Worm (Caenorhabditis elegans) whole organism, dauer: Measurements from ENCODE around the gene tomm-20.

Source experiments
- unc-62 ChIP-seq: sonication (generic microtip); optimal IDR thresholded peaks from 2 replicates; lab custom pipeline; 2017; ENCODE audit warnings: missing biosample characterization, missing genetic modification reagents, missing genetic modification characterization

tomm-20 gene

ce11 chrV:12303453-12304077, 39.7 kb downstream of the tomm-20 start:
- no peak for TF ChIP-seq unc-62 (GFP tag; lab: Kevin White, UChicago)

DNA sequence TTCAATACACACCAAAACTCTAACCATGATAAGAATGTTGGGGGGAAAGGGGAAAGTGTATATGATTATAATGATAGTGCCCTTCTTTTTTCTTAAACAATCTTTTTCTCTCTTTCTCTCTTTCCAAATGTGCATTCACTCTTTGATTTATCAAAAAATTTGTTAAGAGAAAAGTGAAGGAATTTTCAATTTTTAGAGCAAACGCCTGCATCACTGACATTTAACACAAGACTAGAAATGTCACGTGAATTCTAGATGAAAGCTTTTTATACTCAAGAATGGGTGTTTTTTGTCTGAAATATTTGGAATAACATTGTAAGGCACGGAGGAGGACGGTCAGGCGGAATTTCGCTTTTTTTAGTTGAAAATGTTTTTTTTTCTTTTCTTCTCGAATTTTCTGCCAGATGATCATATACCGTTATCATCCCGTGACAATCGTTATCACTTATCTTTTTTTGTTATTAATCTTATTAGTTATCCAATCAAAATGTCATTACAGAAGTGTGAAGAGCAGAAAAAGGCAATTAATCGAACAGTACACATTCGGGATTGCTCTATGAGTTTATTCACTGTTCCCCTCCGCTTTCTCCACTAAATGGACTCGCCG, 41.2 kb downstream of the tomm-20 start, which contains the start of the genes frm-7 and F55C5.17:
Gene frm-7 (plus strand): TSS at position 500 of the 607 bp plus-strand sequence.
Gene F55C5.17 (plus strand): TSS at position 557 of the 607 bp plus-strand sequence.
- no peak for TF ChIP-seq unc-62 (GFP tag; lab: Kevin White, UChicago)

ce11 chrV:12300780-12301460, 42.3 kb downstream of the tomm-20 start:
- no peak for TF ChIP-seq unc-62 (GFP tag; lab: Kevin White, UChicago)

ce11 chrV:12300166-12300565, 43.1 kb downstream of the tomm-20 start:
- TF ChIP-seq unc-62 (GFP tag; lab: Kevin White, UChicago), result no peak

DNA sequence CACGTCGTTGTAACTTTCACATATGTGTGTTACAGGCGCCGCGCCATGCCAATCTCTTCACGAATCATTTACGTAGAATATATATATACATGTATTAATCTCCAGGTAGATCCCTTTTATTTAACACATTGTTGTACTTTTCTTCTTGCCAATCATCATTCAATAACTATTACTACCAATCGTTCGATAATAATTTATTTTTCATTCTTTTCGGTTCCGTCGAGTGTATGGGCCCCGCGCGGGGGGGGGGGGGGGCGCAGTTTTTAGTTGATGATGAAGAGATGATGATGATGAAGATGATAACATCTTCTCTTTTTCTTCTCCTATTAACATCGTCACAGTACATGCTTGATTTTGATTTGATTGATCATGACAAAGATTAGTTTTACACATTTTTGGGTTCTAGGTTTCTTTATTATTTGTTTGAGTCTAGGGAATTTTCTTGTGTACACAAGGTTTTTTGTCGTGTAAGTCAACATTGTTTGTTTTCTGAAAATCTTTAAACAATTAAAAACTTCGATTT, 44.0 kb downstream of the tomm-20 start:
- no peak for TF ChIP-seq unc-62 (GFP tag; lab: Kevin White, UChicago)

DNA sequence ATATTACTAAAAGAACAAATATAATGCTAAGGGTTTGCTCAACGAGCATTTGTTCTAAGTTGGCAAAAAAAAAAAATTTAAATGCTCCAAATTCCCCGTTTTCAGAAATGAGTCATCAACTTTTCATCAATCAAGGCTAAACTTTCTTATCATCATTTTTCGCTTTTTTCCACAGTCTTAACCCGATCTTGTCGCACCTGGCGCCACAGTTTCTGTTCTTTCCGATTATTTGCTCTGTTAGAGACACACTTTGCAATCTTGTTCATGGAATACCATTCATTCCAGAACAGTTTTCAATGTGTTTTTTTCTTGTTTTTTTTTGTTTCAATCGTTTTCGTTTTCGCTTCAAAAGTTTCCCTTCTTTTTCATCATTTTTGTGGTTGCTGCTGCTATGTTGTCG, 45.1 kb downstream of the tomm-20 start:
- TF ChIP-seq unc-62 (GFP tag; lab: Kevin White, UChicago), result no peak

- no peak for TF ChIP-seq unc-62 (GFP tag; lab: Kevin White, UChicago)
Measured at ce11 chrV:12296794-12297193, 46.5 kb downstream of the tomm-20 start.

DNA sequence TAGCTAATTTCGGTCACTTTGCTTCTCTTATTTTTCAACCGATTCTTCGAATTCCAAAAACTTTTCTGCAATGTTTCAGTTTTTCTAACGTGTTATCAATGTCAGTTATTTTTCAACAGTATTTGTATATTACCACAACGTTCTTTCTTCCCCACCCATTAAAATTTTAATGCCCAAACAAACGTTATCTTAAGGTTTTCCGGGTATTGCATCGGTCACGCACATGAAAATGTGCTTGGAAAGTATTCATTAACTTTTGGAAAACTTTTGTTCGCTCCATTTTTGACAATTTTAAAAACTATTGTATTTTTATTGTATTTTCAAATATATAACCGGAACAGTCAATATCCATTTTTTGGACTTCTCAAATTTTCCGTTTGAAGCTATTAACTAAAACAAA, 47.1 kb downstream of the tomm-20 start:
- no peak for TF ChIP-seq unc-62 (GFP tag; lab: Kevin White, UChicago)

- no peak for TF ChIP-seq unc-62 (GFP tag; lab: Kevin White, UChicago)
Measured at ce11 chrV:12295520-12295919, 47.7 kb downstream of the tomm-20 start.

DNA sequence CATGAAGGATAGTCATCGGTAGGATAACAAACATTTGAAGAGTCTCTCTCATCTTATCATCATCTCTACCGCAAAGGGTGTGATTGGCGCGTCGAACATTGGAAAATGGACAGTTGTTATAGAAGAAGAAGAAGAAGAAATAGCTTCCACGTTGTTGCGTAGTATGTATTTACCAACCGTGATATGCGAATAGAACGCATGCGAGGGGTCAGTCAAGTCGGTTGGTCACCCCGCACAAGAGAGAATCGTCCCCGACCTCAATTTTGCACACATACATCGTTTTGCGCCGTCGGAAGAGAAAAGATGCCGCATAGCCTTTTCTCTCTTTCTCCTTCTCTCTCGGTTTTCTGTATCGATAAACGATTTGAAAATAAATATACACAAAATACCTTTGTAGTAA, 48.3 kb downstream of the tomm-20 start:
- no peak for TF ChIP-seq unc-62 (GFP tag; lab: Kevin White, UChicago)

DNA sequence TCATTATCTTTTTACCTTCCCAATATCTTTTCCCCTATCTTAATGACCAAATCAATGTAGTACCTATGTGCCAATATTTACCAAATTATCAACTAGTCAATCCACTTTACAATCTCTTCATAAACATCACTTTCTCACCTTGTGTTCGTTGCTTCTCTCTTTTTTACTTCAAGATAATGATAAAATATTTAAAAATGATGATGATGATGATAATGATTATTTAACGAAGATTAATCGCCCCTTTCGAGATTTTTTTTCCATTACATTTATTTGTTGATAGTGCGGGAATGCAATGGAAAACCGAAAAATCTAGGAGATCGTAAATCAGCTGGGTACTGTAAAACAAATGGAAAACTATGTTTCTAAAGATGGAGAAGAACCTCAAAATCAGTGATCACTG, 49.2 kb downstream of the tomm-20 start:
- no peak for TF ChIP-seq unc-62 (GFP tag; lab: Kevin White, UChicago)
